Worm (Caenorhabditis elegans): ENCODE results near the gene cah-1.

DNA sequence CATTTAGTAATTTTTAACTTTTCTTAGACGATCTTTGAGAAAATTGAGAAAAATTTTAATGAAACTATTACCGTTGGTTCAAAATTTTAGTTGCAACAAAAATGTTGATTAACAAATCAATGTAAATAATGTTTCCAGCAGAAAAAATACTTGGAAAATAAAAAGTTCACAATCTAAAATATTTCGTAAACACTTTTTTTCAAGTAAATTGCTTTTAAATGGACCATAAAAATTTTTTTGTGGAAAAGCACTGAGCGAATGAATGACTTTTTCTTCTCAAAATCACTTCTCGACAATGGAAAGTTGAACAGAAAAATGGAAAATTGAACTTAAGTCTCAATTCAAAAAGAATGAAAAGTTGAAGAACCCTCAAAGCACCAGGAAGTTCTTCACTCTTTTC lies 31.9 kb downstream of the cah-1 start, which contains the start of gene C45G9.8:
- TF ChIP-seq ama-1 (optimal IDR thresholded peaks at IDR 0.05) (no peak), unc-39 (tag; optimal IDR thresholded peaks at IDR 0.05) (no peak), nhr-11 (tag; optimal IDR thresholded peaks at IDR 0.05) (no peak), R02D3.7 (tag; optimal IDR thresholded peaks at IDR 0.05) (no peak), ceh-82 (tag; optimal IDR thresholded peaks at IDR 0.05) (no peak), nhr-6 (tag; optimal IDR thresholded peaks at IDR 0.05) (no peak), unc-62 (GFP tag; optimal IDR thresholded peaks at IDR 0.05) (no peak), nhr-25 (tag; optimal IDR thresholded peaks at IDR 0.05) (no peak), sma-3 (GFP tag; optimal IDR thresholded peaks at IDR 0.05) (no peak)
